Fruit fly (Drosophila melanogaster): ENCODE results near the gene brm.

- no peak for TF ChIP-seq psq (optimal IDR thresholded peaks at IDR 0.05)
- TF ChIP-seq Myc (optimal IDR thresholded peaks at IDR 0.05): no peak
- no peak for TF ChIP-seq Sin3A (optimal IDR thresholded peaks at IDR 0.05)
- no peak for TF ChIP-seq ttk (optimal IDR thresholded peaks at IDR 0.05)
- TF ChIP-seq h (optimal IDR thresholded peaks at IDR 0.05): no peak
Measured at dm6 chr3L:16001164-16001679, 18.6 kb upstream of the brm start.

All from Kc167 (cell line).